Worm (Caenorhabditis elegans) whole organism, L4/young adult: Measurements from ENCODE around the gene M153.3.

Experiments used
- W03F9.2 ChIP-seq: fragments of 150-350 bp; optimal IDR thresholded peaks from 2 replicates; lab custom pipeline; 2014; ENCODE audit warnings: missing biosample characterization, missing genetic modification characterization
- dao-5 ChIP-seq: sonication (generic microtip); optimal IDR thresholded peaks from 2 replicates; lab custom pipeline; 2016; ENCODE audit warnings: missing genotype, missing genetic modification characterization, moderate library complexity, missing compliant biosample characterization
- him-1 ChIP-seq: sonication (generic microtip); optimal IDR thresholded peaks from 2 replicates; lab custom pipeline; 2016; ENCODE audit warnings: missing genotype, missing genetic modification reagents, missing genetic modification characterization, missing compliant biosample characterization

ce11 chrX:12169390-12169789 lies 26.7 kb downstream of the M153.3 start:
- TF ChIP-seq dao-5 (tag; lab: Kevin White, UChicago) (no peak), him-1 (tag; lab: Kevin White, UChicago) (no peak), W03F9.2 (tag; lab: Kevin White, UChicago) (no peak)
